Fruit fly (Drosophila melanogaster) S2 (cell line): ENCODE measurements around the gene CG31627.

ENCODE experiments used
- CG8478 ChIP-seq: fragments of >200 bp; optimal IDR thresholded peaks from 2 replicates; lab custom pipeline; 2018
- CTCF ChIP-seq, 2 experiments: fragments of >200 bp; optimal IDR thresholded peaks; 2 replicates each; lab custom pipeline; 2018

CG31627 gene

DNA sequence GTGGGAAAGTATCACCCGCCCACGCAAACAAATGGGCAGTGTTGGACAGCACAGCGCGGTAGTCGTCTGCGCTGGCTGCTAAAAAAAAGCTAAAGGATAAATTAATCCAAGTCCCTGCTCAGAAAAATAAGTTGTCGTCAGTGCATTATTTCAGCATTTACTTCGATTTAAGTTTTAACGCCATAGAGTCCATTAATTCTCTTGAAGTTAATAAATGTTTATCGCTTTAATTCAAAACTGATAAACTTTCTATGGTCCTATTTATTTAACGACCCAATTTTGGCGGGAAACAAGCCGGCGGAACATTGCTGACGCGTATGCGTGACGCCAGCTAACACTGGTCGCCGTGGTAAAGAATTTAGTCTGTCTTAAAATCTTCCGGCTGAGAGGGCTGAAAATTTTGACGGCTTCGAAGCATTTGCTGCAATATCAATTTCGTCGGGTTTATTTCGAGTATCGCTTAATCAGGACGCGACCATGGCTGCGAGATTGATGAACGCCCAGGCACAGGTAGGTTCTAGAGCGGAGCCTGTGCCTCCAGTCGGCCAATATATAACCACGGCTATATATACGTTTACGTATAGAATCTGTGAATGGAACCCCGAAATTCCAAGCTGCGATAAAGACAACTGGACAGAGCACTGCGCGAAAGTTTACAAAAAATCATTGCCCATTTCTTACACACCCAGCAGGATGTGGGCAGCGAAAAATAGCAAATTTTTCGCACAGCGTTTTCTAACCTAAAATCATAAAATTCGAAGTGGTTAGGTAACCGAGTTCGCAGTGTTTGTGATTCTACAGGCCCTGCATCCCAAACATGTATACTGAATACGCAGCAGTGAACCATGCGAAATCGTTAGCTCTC, 4.5 kb upstream of the CG31627 start, which contains the start of the genes mAcon1, CG43345 and CG43346:
mAcon1 (plus strand) TSS at position 276 of the 865 bp plus-strand sequence.
CG43345 (minus strand) TSS at position 287 of the 865 bp plus-strand sequence.
CG43346 (minus strand) TSS at position 287 of the 865 bp plus-strand sequence.
- TF ChIP-seq CG8478 (lab: Kevin White, UChicago) (no peak), CTCF (optimal IDR thresholded peaks at IDR 0.05; lab: Kevin White, UChicago) (no peak)

dm6 chr2L:21169160-21169624, 3.8 kb upstream of the CG31627 start:
- TF ChIP-seq CG8478 (lab: Kevin White, UChicago) = no peak
- TF ChIP-seq CTCF (optimal IDR thresholded peaks at IDR 0.05; lab: Kevin White, UChicago) = no peak

DNA sequence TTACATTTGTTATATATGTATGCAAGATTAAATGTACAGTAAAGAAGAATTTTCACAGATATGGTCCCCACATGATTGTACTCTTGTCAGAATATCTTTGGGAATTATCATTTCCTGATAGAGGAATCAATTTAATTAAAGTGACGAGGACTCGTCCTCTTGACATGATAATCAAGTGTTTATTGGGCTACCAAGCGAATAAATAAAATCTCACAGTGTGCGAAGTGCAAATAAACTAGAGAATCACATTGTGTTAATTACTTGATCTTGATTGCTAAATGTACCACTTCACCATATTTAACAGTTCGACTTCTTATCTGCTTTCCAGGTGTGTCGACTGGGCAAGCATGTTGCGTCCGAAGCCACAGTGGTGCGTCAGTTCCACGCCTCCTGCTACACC, 3.2 kb upstream of the CG31627 start:
- no peak for TF ChIP-seq CG8478 (lab: Kevin White, UChicago)
- no peak for TF ChIP-seq CTCF (optimal IDR thresholded peaks at IDR 0.05; lab: Kevin White, UChicago)

- TF ChIP-seq CTCF (optimal IDR thresholded peaks at IDR 0.05; lab: Kevin White, UChicago) (no peak), CG8478 (lab: Kevin White, UChicago) (no peak)
Observed at dm6 chr2L:21178436-21179216, 5.6 kb downstream of the CG31627 start.

DNA sequence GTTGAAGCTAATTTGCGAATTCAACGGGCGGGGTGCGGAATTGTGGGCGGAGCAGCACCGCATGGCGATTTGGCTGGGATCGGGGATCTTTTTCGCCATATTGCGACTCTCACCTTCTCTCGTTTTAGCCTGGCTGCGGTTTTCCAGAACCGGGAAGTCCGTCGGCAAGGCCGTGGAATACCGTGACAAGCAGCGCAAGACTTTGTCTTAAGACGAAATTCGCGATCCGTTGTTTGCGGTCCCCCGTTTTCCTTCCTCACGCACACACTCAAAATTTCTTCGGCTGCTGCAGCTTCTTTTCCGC, 6.1 kb downstream of the CG31627 start:
- no peak for TF ChIP-seq CTCF (optimal IDR thresholded peaks at IDR 0.05; lab: Kevin White, UChicago)
- TF ChIP-seq CG8478 (lab: Kevin White, UChicago) = no peak

dm6 chr2L:21179615-21180031, 6.6 kb downstream of the CG31627 start, which contains the start of the genes bur and Mcm10:
Gene bur, minus strand, starts transcription at chr2L:21179683.
Gene Mcm10, plus strand, starts transcription at chr2L:21179933.
- TF ChIP-seq CTCF (optimal IDR thresholded peaks at IDR 0.05; lab: Kevin White, UChicago) (no peak), CG8478 (lab: Kevin White, UChicago) (no peak)

dm6 chr2L:21187753-21188152, 14.7 kb downstream of the CG31627 start:
- TF ChIP-seq CG8478 (lab: Kevin White, UChicago) (no peak), CTCF (optimal IDR thresholded peaks at IDR 0.05; lab: Kevin White, UChicago) (no peak)

DNA sequence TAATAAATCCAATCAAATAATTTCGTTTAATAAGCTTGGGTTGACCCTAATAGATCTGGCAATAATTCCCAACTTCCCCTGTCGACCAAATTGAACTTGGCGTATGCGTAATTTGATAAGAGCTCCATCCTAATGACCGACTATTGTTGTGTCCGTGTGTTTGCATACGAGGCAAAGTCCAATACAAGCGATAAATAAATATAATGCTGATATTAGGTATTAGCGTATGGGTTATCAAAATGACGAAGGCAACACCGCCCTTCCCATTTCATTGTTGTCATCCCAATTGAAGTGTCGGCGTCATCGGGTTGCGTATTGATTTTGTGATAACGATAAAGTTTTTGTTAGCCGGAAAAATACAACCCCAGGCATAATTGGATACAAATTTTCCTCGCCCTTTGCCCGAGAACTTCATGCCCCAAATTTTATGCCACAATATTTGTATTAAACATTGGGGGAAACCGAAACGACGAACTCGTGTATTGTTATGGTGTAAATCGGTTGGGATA, 16.3 kb downstream of the CG31627 start:
- TF ChIP-seq CTCF (optimal IDR thresholded peaks at IDR 0.05; lab: Kevin White, UChicago) = no peak
- TF ChIP-seq CG8478 (lab: Kevin White, UChicago) = no peak

DNA sequence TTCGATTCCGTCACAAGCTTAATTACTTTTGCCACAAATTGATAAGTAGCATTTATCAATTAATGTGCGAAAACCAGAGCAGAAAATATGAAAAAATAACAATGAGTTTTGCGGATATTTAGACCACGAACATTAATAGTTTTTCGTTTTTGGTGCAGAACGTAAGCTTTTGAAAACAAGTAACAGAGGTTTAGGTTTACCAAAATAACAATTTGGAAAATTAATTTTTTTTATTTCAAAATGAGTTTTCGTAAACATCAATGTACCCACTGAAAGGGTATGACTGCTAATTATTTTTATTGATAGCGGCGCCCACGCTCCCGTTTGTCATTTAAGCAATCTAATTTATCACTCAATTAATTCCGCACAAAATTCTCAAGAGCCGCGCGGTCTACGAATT, 22.3 kb downstream of the CG31627 start:
- no peak for TF ChIP-seq CG8478 (lab: Kevin White, UChicago)
- no peak for TF ChIP-seq CTCF (optimal IDR thresholded peaks at IDR 0.05; lab: Kevin White, UChicago)

dm6 chr2L:21196511-21196910, 23.5 kb downstream of the CG31627 start:
- TF ChIP-seq CTCF (optimal IDR thresholded peaks at IDR 0.05; lab: Kevin White, UChicago) (no peak), CG8478 (lab: Kevin White, UChicago) (no peak)

DNA sequence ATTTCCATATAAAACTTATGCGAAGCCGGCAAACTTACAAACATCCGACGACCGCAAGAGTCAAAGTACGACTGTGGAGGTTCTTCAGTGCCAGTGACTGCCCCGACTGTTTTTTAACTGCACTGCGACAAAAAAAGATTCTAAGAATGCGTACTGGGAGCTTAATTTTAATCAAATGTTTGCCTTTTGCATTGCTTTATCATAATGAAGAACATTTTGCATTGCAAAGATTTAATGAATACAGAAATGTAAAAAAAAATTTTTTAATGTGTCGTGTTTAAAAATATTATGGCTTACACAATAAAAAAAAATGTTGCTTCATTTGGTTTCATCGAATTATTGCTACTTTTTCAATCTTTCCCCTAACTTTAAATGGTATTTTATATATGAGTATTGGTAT, 24.2 kb downstream of the CG31627 start:
- no peak for TF ChIP-seq CG8478 (lab: Kevin White, UChicago)
- no peak for TF ChIP-seq CTCF (optimal IDR thresholded peaks at IDR 0.05; lab: Kevin White, UChicago)

DNA sequence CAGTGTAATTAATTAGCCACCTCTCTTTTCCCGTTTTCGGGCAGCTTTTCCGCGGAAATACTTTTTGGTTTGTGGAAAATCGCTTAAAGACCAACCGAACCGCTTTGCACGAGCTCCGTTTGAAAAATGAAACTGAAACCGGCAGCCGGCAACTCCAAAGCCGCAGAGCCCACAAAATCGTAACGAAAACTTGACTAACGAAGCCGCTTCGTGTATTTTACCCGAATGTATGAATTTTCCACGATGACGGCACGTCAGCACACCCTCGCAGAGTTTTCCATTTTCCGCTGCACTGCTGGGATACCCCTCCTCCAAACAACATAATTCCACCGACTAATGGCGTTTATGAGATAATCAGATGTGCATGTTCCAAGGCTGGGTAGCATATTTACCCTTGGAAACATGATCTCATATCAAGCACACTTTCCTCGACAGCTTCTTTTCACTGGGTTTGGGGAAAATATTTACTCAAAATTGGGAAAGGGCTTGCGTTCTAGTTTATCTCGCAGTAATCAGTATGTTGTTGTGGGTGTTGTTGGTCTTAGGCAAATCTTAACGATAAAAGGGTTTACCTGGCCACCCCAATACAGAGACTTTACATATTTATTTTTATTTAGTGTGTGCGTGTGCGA, 25.7 kb downstream of the CG31627 start, which contains the start of gene Ret:
Ret (minus strand) TSS at position 130 of the 632 bp plus-strand sequence.
- TF ChIP-seq CTCF (optimal IDR thresholded peaks at IDR 0.05; lab: Kevin White, UChicago) (no peak), CG8478 (lab: Kevin White, UChicago) (no peak)

DNA sequence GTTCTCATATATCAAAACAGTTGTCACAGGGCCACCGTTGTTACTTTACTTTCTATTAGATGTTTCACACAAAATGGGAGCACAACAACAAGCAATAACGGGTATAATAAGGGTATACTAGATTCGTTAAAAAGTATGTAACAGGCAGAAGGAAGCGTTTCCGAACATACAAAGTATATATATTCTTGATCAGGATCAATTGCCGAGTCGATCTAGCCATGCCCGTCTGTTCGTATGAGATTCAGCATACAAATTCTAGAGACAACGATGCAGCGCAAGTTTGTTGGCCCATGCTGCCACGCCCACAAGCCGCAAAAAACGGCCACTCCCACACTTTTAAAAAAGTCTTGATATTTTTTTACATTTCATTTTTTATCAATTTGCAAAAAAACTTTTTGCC, 27.3 kb downstream of the CG31627 start, which contains the start of gene CG31624:
CG31624 (minus strand) TSS at position 101 of the 400 bp plus-strand sequence.
- TF ChIP-seq CG8478 (lab: Kevin White, UChicago) (no peak), CTCF (optimal IDR thresholded peaks at IDR 0.05; lab: Kevin White, UChicago) (no peak)

DNA sequence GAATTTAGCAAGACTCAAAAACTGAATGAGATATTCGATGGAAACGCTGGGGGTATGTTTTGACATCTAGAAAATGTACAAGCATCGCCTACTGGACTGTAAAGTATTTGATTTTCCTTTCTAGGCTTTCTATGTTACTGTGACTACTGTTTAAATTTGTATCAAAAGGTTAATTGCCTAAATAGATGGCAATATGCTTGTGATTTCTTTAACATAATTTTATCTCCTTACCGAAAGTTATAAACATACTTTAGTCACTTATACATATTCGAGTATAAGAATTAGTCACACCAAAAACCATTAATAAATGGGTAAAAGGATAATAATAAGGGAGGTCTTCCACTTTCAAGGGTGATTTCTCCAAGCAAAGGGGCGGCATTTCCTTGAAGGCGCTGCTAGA, 29.7 kb downstream of the CG31627 start, which contains the start of gene CG31988:
CG31988 (minus strand) TSS at position 101 of the 400 bp plus-strand sequence.
- TF ChIP-seq CTCF (optimal IDR thresholded peaks at IDR 0.05; lab: Kevin White, UChicago) (no peak), CG8478 (lab: Kevin White, UChicago) (no peak)
